Worm (Caenorhabditis elegans): ENCODE measurements around the gene F58A3.3.

F58A3.3 gene

DNA sequence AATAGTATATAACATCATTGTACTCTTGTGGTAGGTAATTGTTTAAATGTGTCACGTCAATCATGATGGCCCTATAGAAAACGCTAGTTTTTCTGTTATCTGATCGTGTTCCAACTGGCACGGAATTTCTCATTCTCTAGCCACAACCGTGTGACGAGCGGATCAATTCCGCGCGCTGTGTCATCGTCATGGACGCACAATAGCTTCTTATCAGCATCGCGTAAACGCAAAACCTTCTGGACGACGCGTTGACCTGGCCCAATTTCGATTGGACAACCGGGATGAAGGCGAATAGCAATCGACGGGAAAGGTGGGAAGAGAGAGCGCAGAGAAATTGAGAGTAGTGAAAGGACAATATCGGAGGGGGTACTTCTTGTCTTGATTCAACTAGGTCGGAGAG lies 44.6 kb downstream of the F58A3.3 start, which contains the start of gene lpr-3:
Gene lpr-3 (plus strand): TSS at position 374 of the 400 bp plus-strand sequence.
- no peak for TF ChIP-seq ekl-4 (GFP tag; IDR thresholded peaks at IDR 0.05)
- TF ChIP-seq C17E4.6 (GFP tag; IDR thresholded peaks at IDR 0.05), result no peak
- TF ChIP-seq mxl-1 (tag; optimal IDR thresholded peaks at IDR 0.05), result no peak
- TF ChIP-seq F23B12.7 (tag; optimal IDR thresholded peaks at IDR 0.05; ENCODE audit: insufficient read depth), result no peak
- no peak for TF ChIP-seq Y56A3A.18 (GFP tag; IDR thresholded peaks at IDR 0.05)
- no peak for TF ChIP-seq ztf-6 (GFP tag; IDR thresholded peaks at IDR 0.05)
- TF ChIP-seq ama-1 (optimal IDR thresholded peaks at IDR 0.05), result no peak
- TF ChIP-seq ama-1 (GFP tag; optimal IDR thresholded peaks at IDR 0.05), result no peak
- no peak for TF ChIP-seq madf-3 (GFP tag; IDR thresholded peaks at IDR 0.05)
- TF ChIP-seq akir-1 (GFP tag; optimal IDR thresholded peaks at IDR 0.05), result no peak
- TF ChIP-seq egl-44 (GFP tag; IDR thresholded peaks at IDR 0.05), result no peak
- no peak for TF ChIP-seq mel-28 (tag; optimal IDR thresholded peaks at IDR 0.05; ENCODE audit: borderline replicate concordance)
- TF ChIP-seq hlh-12 (tag; optimal IDR thresholded peaks at IDR 0.05), result no peak
- TF ChIP-seq unc-130 (GFP tag; optimal IDR thresholded peaks at IDR 0.05), result no peak

- no peak for TF ChIP-seq snpc-3.4 (tag; optimal IDR thresholded peaks at IDR 0.05)
- no peak for TF ChIP-seq aptf-3 (GFP tag; IDR thresholded peaks at IDR 0.05)
- TF ChIP-seq F55B11.4 (tag; optimal IDR thresholded peaks at IDR 0.05; ENCODE audit: borderline replicate concordance, insufficient read depth), result no peak
- TF ChIP-seq mel-28 (tag; optimal IDR thresholded peaks at IDR 0.05; ENCODE audit: borderline replicate concordance), result no peak
Observed at ce11 chrX:11059744-11060143, 47.3 kb downstream of the F58A3.3 start, which contains the start of gene lpr-6. TSS of gene lpr-6 (plus strand) at chrX:11059994.

- no peak for TF ChIP-seq mxl-1 (tag; optimal IDR thresholded peaks at IDR 0.05)
- TF ChIP-seq nhr-90 (tag; optimal IDR thresholded peaks at IDR 0.05), result no peak
- TF ChIP-seq him-1 (tag; optimal IDR thresholded peaks at IDR 0.05), result no peak
- no peak for TF ChIP-seq T07F8.4 (tag; optimal IDR thresholded peaks at IDR 0.05)
- TF ChIP-seq lin-40 (tag; optimal IDR thresholded peaks at IDR 0.05), result no peak
- TF ChIP-seq xnd-1 (tag; optimal IDR thresholded peaks at IDR 0.05), result no peak
- no peak for TF ChIP-seq nfya-1 (tag; optimal IDR thresholded peaks at IDR 0.05; ENCODE audit: borderline replicate concordance, insufficient read depth)
- TF ChIP-seq egl-18 (GFP tag; IDR thresholded peaks at IDR 0.05), result no peak
Observed at ce11 chrX:11060940-11061339, 48.5 kb downstream of the F58A3.3 start.

DNA sequence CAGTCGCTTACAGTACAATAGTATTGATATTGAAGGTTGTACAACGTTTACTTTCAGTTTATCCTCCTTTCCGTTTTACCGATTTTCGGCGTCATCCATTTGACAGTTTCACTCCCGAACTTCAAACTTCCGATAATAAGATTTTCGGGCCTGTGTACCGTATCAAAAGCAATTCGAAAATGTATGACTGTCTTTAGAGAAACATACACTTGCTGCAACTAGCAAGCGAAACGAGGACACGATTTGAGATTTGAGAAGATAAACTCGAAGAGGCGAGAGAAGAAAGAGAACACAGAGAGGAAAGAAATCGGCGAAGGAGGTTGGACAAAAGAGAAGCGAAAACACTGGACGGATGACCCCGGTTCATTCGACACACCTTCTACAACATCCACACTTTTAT lies 49.5 kb downstream of the F58A3.3 start, which contains the start of gene lpr-5:
Gene lpr-5 (plus strand): TSS at position 220 of the 400 bp plus-strand sequence.
- TF ChIP-seq B0261.1 (tag; optimal IDR thresholded peaks at IDR 0.05) (no peak), nhr-27 (tag; optimal IDR thresholded peaks at IDR 0.05) (no peak), mel-28 (tag; optimal IDR thresholded peaks at IDR 0.05; ENCODE audit: borderline replicate concordance) (no peak), zim-3 (tag; optimal IDR thresholded peaks at IDR 0.05) (no peak), xnd-1 (tag; optimal IDR thresholded peaks at IDR 0.05) (no peak), egrh-3 (GFP tag; IDR thresholded peaks at IDR 0.05) (no peak), lag-1 (GFP tag; IDR thresholded peaks at IDR 0.05) (no peak), nhr-120 (GFP tag; IDR thresholded peaks at IDR 0.05) (no peak), ztf-25 (GFP tag; IDR thresholded peaks at IDR 0.05) (no peak), let-607 (tag; optimal IDR thresholded peaks at IDR 0.05) (no peak), ceh-79 (tag; optimal IDR thresholded peaks at IDR 0.05) (no peak), fkh-3 (tag; optimal IDR thresholded peaks at IDR 0.05) (no peak), hlh-12 (tag; optimal IDR thresholded peaks at IDR 0.05) (no peak), nhr-80 (tag; optimal IDR thresholded peaks at IDR 0.05) (no peak), ztf-18 (tag; optimal IDR thresholded peaks at IDR 0.05) (no peak), egl-18 (GFP tag; IDR thresholded peaks at IDR 0.05) (no peak), F22D6.2 (tag; optimal IDR thresholded peaks at IDR 0.05) (no peak), ama-1 (optimal IDR thresholded peaks at IDR 0.05) (no peak), ama-1 (GFP tag; optimal IDR thresholded peaks at IDR 0.05) (no peak)
